Worm (Caenorhabditis elegans) whole organism, L2 larva: ENCODE measurements around the gene clec-181.

Experiments used
- R02D3.7 ChIP-seq: fragments of 150-350 bp; optimal IDR thresholded peaks from 2 replicates; lab custom pipeline; 2014; ENCODE audit warnings: missing biosample characterization, missing genetic modification characterization
- ZK546.5 ChIP-seq: sonication (generic microtip); optimal IDR thresholded peaks from 2 replicates; lab custom pipeline; 2017; ENCODE audit warnings: missing biosample characterization, missing genetic modification characterization
- alr-1 ChIP-seq: fragments of 150-350 bp; optimal IDR thresholded peaks from 2 replicates; lab custom pipeline; 2014; ENCODE audit warnings: missing biosample characterization, missing genetic modification characterization
- ama-1 ChIP-seq: fragments of 150-350 bp; optimal IDR thresholded peaks from 2 replicates; lab custom pipeline; 2018; ENCODE audit warnings: inconsistent platforms
- ceh-16 ChIP-seq: fragments of 150-350 bp; optimal IDR thresholded peaks from 2 replicates; lab custom pipeline; 2014; ENCODE audit warnings: missing biosample characterization, missing genetic modification characterization
- ceh-82 ChIP-seq: fragments of 150-350 bp; optimal IDR thresholded peaks from 2 replicates; lab custom pipeline; 2014; ENCODE audit warnings: missing biosample characterization, missing genetic modification characterization
- crh-2 ChIP-seq: sonication (generic microtip); optimal IDR thresholded peaks from 2 replicates; lab custom pipeline; 2017; ENCODE audit warnings: missing biosample characterization, missing genetic modification characterization
- dmd-4 ChIP-seq: sonication (generic microtip); optimal IDR thresholded peaks from 2 replicates; lab custom pipeline; 2017; ENCODE audit warnings: missing biosample characterization, missing genetic modification characterization
- egl-27 ChIP-seq: sonication (generic microtip); optimal IDR thresholded peaks from 3 replicates; lab custom pipeline; 2017; ENCODE audit warnings: missing biosample characterization, missing genetic modification reagents, missing genetic modification characterization
- elt-1 ChIP-seq: fragments of 150-350 bp; optimal IDR thresholded peaks from 2 replicates; lab custom pipeline; 2014; ENCODE audit warnings: missing biosample characterization, missing genetic modification characterization
- gmeb-1 ChIP-seq: fragments of 150-350 bp; optimal IDR thresholded peaks from 2 replicates; lab custom pipeline; 2014; ENCODE audit warnings: missing biosample characterization, missing genetic modification characterization
- lin-13 ChIP-seq: fragments of 150-350 bp; optimal IDR thresholded peaks from 2 replicates; lab custom pipeline; 2014; ENCODE audit warnings: missing biosample characterization, missing genetic modification reagents, missing genetic modification characterization
- mab-5 ChIP-seq: fragments of 150-350 bp; optimal IDR thresholded peaks from 2 replicates; lab custom pipeline; 2014; ENCODE audit warnings: missing biosample characterization, missing genetic modification characterization
- mbf-1 ChIP-seq: sonication (generic microtip); optimal IDR thresholded peaks from 2 replicates; lab custom pipeline; 2017; ENCODE audit warnings: missing biosample characterization, missing genetic modification characterization
- mdl-1 ChIP-seq, 2 experiments: fragments of 150-350 bp in 1 of 2; sonication (generic microtip) in 1 of 2; optimal IDR thresholded peaks; 2 replicates each; lab custom pipeline; 2017; ENCODE audit warnings: missing biosample characterization in 2 of 2, missing genetic modification characterization in 2 of 2
- nhr-12 ChIP-seq: fragments of 150-350 bp; optimal IDR thresholded peaks from 2 replicates; lab custom pipeline; 2014; ENCODE audit warnings: missing biosample characterization, missing genetic modification characterization
- nhr-129 ChIP-seq: fragments of 150-350 bp; optimal IDR thresholded peaks from 2 replicates; lab custom pipeline; 2014; ENCODE audit warnings: missing biosample characterization, missing genetic modification characterization
- nhr-21 ChIP-seq: fragments of 150-350 bp; optimal IDR thresholded peaks from 2 replicates; lab custom pipeline; 2014; ENCODE audit warnings: missing biosample characterization, missing genetic modification characterization
- nhr-23 ChIP-seq: fragments of 150-350 bp; optimal IDR thresholded peaks from 2 replicates; lab custom pipeline; 2014; ENCODE audit warnings: missing biosample characterization, missing genetic modification reagents, missing genetic modification characterization
- nhr-237 ChIP-seq: fragments of 150-350 bp; optimal IDR thresholded peaks from 2 replicates; lab custom pipeline; 2014; ENCODE audit warnings: missing biosample characterization, missing genetic modification characterization
- nhr-25 ChIP-seq: fragments of 150-350 bp; sonication (generic microtip); optimal IDR thresholded peaks from 3 replicates; lab custom pipeline; 2014; ENCODE audit warnings: missing biosample characterization, missing genetic modification characterization
- nhr-6 ChIP-seq: fragments of 150-350 bp; optimal IDR thresholded peaks from 2 replicates; lab custom pipeline; 2014; ENCODE audit warnings: missing biosample characterization, missing genetic modification characterization
- nhr-77 ChIP-seq: fragments of 150-350 bp; optimal IDR thresholded peaks from 2 replicates; lab custom pipeline; 2014; ENCODE audit warnings: missing biosample characterization, missing genetic modification characterization
- skn-1 ChIP-seq: sonication (generic microtip); optimal IDR thresholded peaks from 2 replicates; lab custom pipeline; 2017; ENCODE audit warnings: missing biosample characterization, missing genetic modification characterization
- sma-3 ChIP-seq: sonication (generic microtip); optimal IDR thresholded peaks from 2 replicates; lab custom pipeline; 2016; ENCODE audit warnings: missing genetic modification reagents, missing genetic modification characterization, missing compliant biosample characterization
- snpc-4 ChIP-seq: fragments of 150-350 bp; optimal IDR thresholded peaks from 2 replicates; lab custom pipeline; 2014; ENCODE audit warnings: missing biosample characterization, missing genetic modification characterization
- unc-39 ChIP-seq: fragments of 150-350 bp; optimal IDR thresholded peaks from 2 replicates; lab custom pipeline; 2014; ENCODE audit warnings: missing biosample characterization, missing genetic modification characterization
- unc-55 ChIP-seq: fragments of 150-350 bp; sonication (generic microtip); optimal IDR thresholded peaks from 3 replicates; lab custom pipeline; 2014; ENCODE audit warnings: missing biosample characterization, missing genetic modification reagents, missing genetic modification characterization
- ztf-1 ChIP-seq: fragments of 200-800 bp; sonication (Bioruptor generic); conservative IDR thresholded peaks from 2 replicates; pipeline ENCODE4 v1.3.6; 2022; ENCODE audit warnings: missing genetic modification characterization, missing compliant biosample characterization
- ztf-11 ChIP-seq: sonication (generic microtip); optimal IDR thresholded peaks from 2 replicates; lab custom pipeline; 2017; ENCODE audit warnings: missing biosample characterization, missing genetic modification characterization

clec-181 gene

ce11 chrIV:8629609-8630052 is 33.8 kb downstream of the clec-181 start (continued):
- TF ChIP-seq gmeb-1 (tag; lab: Kevin White, UChicago) (no peak), dmd-4 (no peak), ztf-1 (no peak), unc-55 (GFP tag; lab: Kevin White, UChicago) (peak; percentile 65), ceh-82 (no peak), R02D3.7 (tag; lab: Kevin White, UChicago) (no peak)
- TF ChIP-seq, all 48 proteins: peak for 11

- TF ChIP-seq ztf-11 (tag; lab: Kevin White, UChicago) = no peak
- no peak for TF ChIP-seq lin-13 (GFP tag; lab: Kevin White, UChicago)
- TF ChIP-seq nhr-21 (tag; lab: Kevin White, UChicago) = no peak
- no peak for TF ChIP-seq mab-5 (tag; lab: Kevin White, UChicago)
Measured at ce11 chrIV:8630243-8630642, 34.4 kb downstream of the clec-181 start.

ce11 chrIV:8631033-8631432 is 35.2 kb downstream of the clec-181 start, which contains the start of gene dgk-4:
Gene dgk-4 (plus strand): TSS chrIV:8631333.
- TF ChIP-seq skn-1 (no peak), elt-1 (no peak), snpc-4 (tag; lab: Kevin White, UChicago) (no peak), R02D3.7 (tag; lab: Kevin White, UChicago) (no peak), ceh-16 (tag; lab: Kevin White, UChicago) (no peak), nhr-23 (tag; lab: Kevin White, UChicago) (no peak), lin-13 (GFP tag; lab: Kevin White, UChicago) (no peak), unc-39 (no peak)

- TF ChIP-seq nhr-25 (tag; lab: Kevin White, UChicago) (no peak), sma-3 (GFP tag; lab: Kevin White, UChicago) (no peak), alr-1 (tag; lab: Kevin White, UChicago) (no peak), dmd-4 (no peak), elt-1 (no peak), lin-13 (GFP tag; lab: Kevin White, UChicago) (no peak), nhr-6 (tag; lab: Kevin White, UChicago) (no peak), mdl-1 (tag; optimal IDR thresholded peaks at IDR 0.05; lab: Kevin White, UChicago) (no peak), ZK546.5 (tag; lab: Kevin White, UChicago) (no peak), nhr-12 (tag; lab: Kevin White, UChicago) (no peak), ama-1 (lab: Kevin White, UChicago) (no peak), egl-27 (tag; lab: Kevin White, UChicago) (no peak), nhr-77 (tag; lab: Kevin White, UChicago) (no peak), ceh-16 (tag; lab: Kevin White, UChicago) (no peak), nhr-129 (tag; lab: Kevin White, UChicago) (no peak)
Measured at ce11 chrIV:8638761-8639160, 42.9 kb downstream of the clec-181 start, which contains the start of gene F42A9.9. Gene F42A9.9 (minus strand): TSS chrIV:8638861.

ce11 chrIV:8644432-8644831 is 48.6 kb downstream of the clec-181 start, which contains the start of gene C49C8.3:
Gene C49C8.3 (plus strand): TSS chrIV:8644732.
- TF ChIP-seq nhr-12 (tag; lab: Kevin White, UChicago) (no peak), crh-2 (no peak), dmd-4 (no peak), alr-1 (tag; lab: Kevin White, UChicago) (no peak), gmeb-1 (tag; lab: Kevin White, UChicago) (no peak), mbf-1 (tag; lab: Kevin White, UChicago) (no peak), nhr-237 (tag; lab: Kevin White, UChicago) (no peak), elt-1 (no peak)
